Fruit fly (Drosophila melanogaster) whole organism, embryonic: Measurements from ENCODE around the gene CG42583.

ENCODE experiments used
- BEAF-32 ChIP-seq: fragments of 200-800 bp; sonication (Bioruptor generic); optimal IDR thresholded peaks from 3 replicates; lab custom pipeline; 2017; ENCODE audit warnings: missing biosample characterization, missing genetic modification characterization, mild to moderate bottlenecking, moderate library complexity, missing genetic modification reagents
- Blimp-1 ChIP-seq: fragments of 200-800 bp; sonication (Bioruptor generic); optimal IDR thresholded peaks from 3 replicates; lab custom pipeline; 2018; ENCODE audit warnings: missing biosample characterization, missing genetic modification characterization, mild to moderate bottlenecking, moderate library complexity, missing genetic modification reagents
- CG11085 ChIP-seq: fragments of 200-800 bp; sonication (Bioruptor generic); IDR thresholded peaks from 2 replicates; pipeline ENCODE4 v1.3.6; 2022; ENCODE audit warnings: missing biosample characterization, missing genetic modification characterization
- CG11723 ChIP-seq: fragments of 200-800 bp; sonication (Bioruptor generic); optimal IDR thresholded peaks from 2 replicates; lab custom pipeline; 2017; ENCODE audit warnings: missing biosample characterization, mild to moderate bottlenecking, missing genetic modification characterization
- CG12769 ChIP-seq: fragments of 200-800 bp; sonication (Bioruptor generic); optimal IDR thresholded peaks from 2 replicates; lab custom pipeline; 2019; ENCODE audit warnings: missing biosample characterization, mild to moderate bottlenecking, missing genetic modification characterization, moderate library complexity
- CG13287 ChIP-seq: fragments of 200-800 bp; sonication (Bioruptor generic); IDR thresholded peaks from 2 replicates; pipeline ENCODE4 v1.3.6; 2022; ENCODE audit warnings: missing biosample characterization, missing genetic modification characterization; ENCODE audit not compliant: partially characterized antibody
- CG1603 ChIP-seq: fragments of 200-800 bp; sonication (Bioruptor generic); optimal IDR thresholded peaks from 2 replicates; lab custom pipeline; 2019; ENCODE audit warnings: missing biosample characterization, mild to moderate bottlenecking, missing genetic modification characterization, moderate library complexity
- CG17385 ChIP-seq: fragments of 200-800 bp; sonication (Bioruptor generic); optimal IDR thresholded peaks from 3 replicates; lab custom pipeline; 2018; ENCODE audit warnings: missing biosample characterization, mild to moderate bottlenecking, missing genetic modification characterization
- CG17568 ChIP-seq: fragments of 200-800 bp; sonication (Bioruptor generic); optimal IDR thresholded peaks from 2 replicates; lab custom pipeline; 2018; ENCODE audit warnings: missing biosample characterization, mild to moderate bottlenecking, missing genetic modification characterization, moderate library complexity
- CG2116 ChIP-seq: fragments of 200-800 bp; sonication (Bioruptor generic); optimal IDR thresholded peaks from 3 replicates; lab custom pipeline; 2018; ENCODE audit warnings: missing biosample characterization, mild to moderate bottlenecking, missing genetic modification characterization
- CG2712 ChIP-seq: fragments of 200-800 bp; optimal IDR thresholded peaks from 3 replicates; lab custom pipeline; 2019; ENCODE audit warnings: missing biosample characterization, mild to moderate bottlenecking, missing genetic modification characterization, moderate library complexity
- CG3065 ChIP-seq: fragments of 200-800 bp; sonication (Bioruptor generic); optimal IDR thresholded peaks from 2 replicates; lab custom pipeline; 2016; ENCODE audit warnings: missing biosample characterization, missing genetic modification characterization
- CG8944 ChIP-seq: fragments of 200-800 bp; sonication (Bioruptor generic); optimal IDR thresholded peaks from 3 replicates; lab custom pipeline; 2016; ENCODE audit warnings: missing biosample characterization, missing genetic modification characterization
- Dp ChIP-seq: fragments of 200-800 bp; sonication (Bioruptor generic); optimal IDR thresholded peaks from 2 replicates; lab custom pipeline; 2018; ENCODE audit warnings: missing biosample characterization, mild to moderate bottlenecking, missing genetic modification characterization, moderate library complexity
- Dref ChIP-seq: fragments of 200-800 bp; sonication (Bioruptor generic); IDR thresholded peaks from 2 replicates; pipeline ENCODE4 v1.3.6; 2022; ENCODE audit warnings: missing biosample characterization, missing genetic modification characterization
- E2f2 ChIP-seq: fragments of 200-800 bp; sonication (Bioruptor generic); IDR thresholded peaks from 2 replicates; pipeline ENCODE4 v1.3.6; 2022; ENCODE audit warnings: missing biosample characterization, missing genetic modification characterization
- Hr39 ChIP-seq: fragments of >200 bp; optimal IDR thresholded peaks from 2 replicates; lab custom pipeline; 2017
- Lhr ChIP-seq: fragments of 200-800 bp; sonication (Bioruptor generic); optimal IDR thresholded peaks from 3 replicates; lab custom pipeline; 2017; ENCODE audit warnings: mild to moderate bottlenecking, missing biosample characterization, missing genetic modification reagents, missing genetic modification characterization
- MBD-R2 ChIP-seq: fragments of 200-800 bp; sonication (Bioruptor generic); IDR thresholded peaks from 2 replicates; pipeline ENCODE4 v1.3.6; 2022; ENCODE audit warnings: missing biosample characterization, missing genetic modification characterization
- Med ChIP-seq: fragments of 200-800 bp; sonication (Bioruptor generic); peaks from one replicate; lab custom pipeline; 2016; ENCODE audit warnings: missing biosample characterization, missing genetic modification characterization, mild to moderate bottlenecking, inconsistent platforms, moderate library complexity
- NFAT ChIP-seq: fragments of 200-800 bp; sonication (Bioruptor generic); IDR thresholded peaks from 2 replicates; pipeline ENCODE4 v1.3.6; 2022; ENCODE audit warnings: missing biosample characterization, missing genetic modification characterization
- Sox102F ChIP-seq: fragments of 200-800 bp; sonication (Bioruptor generic); optimal IDR thresholded peaks from 2 replicates; lab custom pipeline; 2018; ENCODE audit warnings: missing biosample characterization, mild to moderate bottlenecking, missing genetic modification characterization, moderate library complexity
- YL-1 ChIP-seq: fragments of 200-800 bp; sonication (Bioruptor generic); optimal IDR thresholded peaks from 3 replicates; lab custom pipeline; 2017; ENCODE audit warnings: missing biosample characterization, mild to moderate bottlenecking, missing genetic modification characterization
- bsh ChIP-seq, 2 experiments: fragments of 200-800 bp; sonication (Bioruptor generic); optimal IDR thresholded peaks; 2 replicates each; lab custom pipeline; 2017 to 2018; ENCODE audit warnings: mild to moderate bottlenecking in 2 of 2, missing biosample characterization in 2 of 2, missing genetic modification characterization in 2 of 2, moderate library complexity in 1 of 2
- crc ChIP-seq: fragments of 200-800 bp; sonication (Bioruptor generic); optimal IDR thresholded peaks from 2 replicates; lab custom pipeline; 2016; ENCODE audit warnings: missing biosample characterization, missing genetic modification characterization
- esg ChIP-seq: fragments of 200-800 bp; sonication (Bioruptor generic); conservative IDR thresholded peaks from 2 replicates; pipeline ENCODE4 v1.3.6; 2022; ENCODE audit warnings: missing biosample characterization, missing genetic modification characterization
- gfzf ChIP-seq: fragments of 200-800 bp; sonication (Bioruptor generic); optimal IDR thresholded peaks from 2 replicates; lab custom pipeline; 2016; ENCODE audit warnings: missing biosample characterization, mild to moderate bottlenecking, missing genetic modification characterization, moderate library complexity
- h ChIP-seq: fragments of >200 bp; optimal IDR thresholded peaks from 2 replicates; lab custom pipeline; 2017
- ind ChIP-seq: fragments of 200-800 bp; sonication (Bioruptor generic); optimal IDR thresholded peaks from 3 replicates; lab custom pipeline; 2016; ENCODE audit warnings: missing biosample characterization, missing genetic modification characterization
- kay ChIP-seq: fragments of 200-800 bp; sonication (Bioruptor generic); optimal IDR thresholded peaks from 2 replicates; lab custom pipeline; 2016; ENCODE audit warnings: missing biosample characterization, missing genetic modification characterization
- ken ChIP-seq: fragments of 200-800 bp; sonication (Bioruptor generic); IDR thresholded peaks from 3 replicates; pipeline ENCODE4 v1.3.6; 2022; ENCODE audit warnings: missing biosample characterization, missing genetic modification characterization
- maf-S ChIP-seq: fragments of 200-800 bp; sonication (Bioruptor generic); optimal IDR thresholded peaks from 2 replicates; lab custom pipeline; 2016; ENCODE audit warnings: missing biosample characterization, missing genetic modification characterization
- nerfin-2 ChIP-seq: fragments of 200-800 bp; sonication (Bioruptor generic); IDR thresholded peaks from 2 replicates; pipeline ENCODE4 v1.3.6; 2022; ENCODE audit warnings: missing biosample characterization, missing genetic modification characterization; ENCODE audit not compliant: partially characterized antibody
- nom ChIP-seq: fragments of 200-800 bp; sonication (Bioruptor generic); optimal IDR thresholded peaks from 2 replicates; lab custom pipeline; 2017; ENCODE audit warnings: missing biosample characterization, missing genetic modification characterization, mild to moderate bottlenecking, moderate library complexity, missing genetic modification reagents
- otp ChIP-seq: fragments of 200-800 bp; sonication (Bioruptor generic); IDR thresholded peaks from 3 replicates; pipeline ENCODE4, ENCODE4 v1.3.6; 2022; ENCODE audit warnings: missing biosample characterization, missing genetic modification characterization
- pzg ChIP-seq: fragments of 200-800 bp; sonication (Bioruptor generic); optimal IDR thresholded peaks from 3 replicates; lab custom pipeline; 2018; ENCODE audit warnings: missing biosample characterization, mild to moderate bottlenecking, missing genetic modification characterization, moderate library complexity
- ro ChIP-seq: fragments of 200-800 bp; sonication (Bioruptor generic); IDR thresholded peaks from 2 replicates; pipeline ENCODE4 v1.3.6; 2022; ENCODE audit warnings: missing biosample characterization, missing genetic modification characterization
- scrt ChIP-seq: fragments of 200-800 bp; sonication (Bioruptor generic); optimal IDR thresholded peaks from 2 replicates; lab custom pipeline; 2018; ENCODE audit warnings: missing biosample characterization, mild to moderate bottlenecking, missing genetic modification characterization, moderate library complexity
- sens-2 ChIP-seq: fragments of 200-800 bp; sonication (Bioruptor generic); IDR thresholded peaks from 2 replicates; pipeline ENCODE4 v1.3.6; 2022; ENCODE audit warnings: missing biosample characterization, missing genetic modification characterization
- stwl ChIP-seq: fragments of 200-800 bp; sonication (Bioruptor generic); optimal IDR thresholded peaks from 3 replicates; lab custom pipeline; 2018; ENCODE audit warnings: missing biosample characterization, mild to moderate bottlenecking, missing genetic modification characterization, moderate library complexity
- tap ChIP-seq: fragments of 200-800 bp; optimal IDR thresholded peaks from 3 replicates; lab custom pipeline; 2019; ENCODE audit warnings: missing biosample characterization, mild to moderate bottlenecking, missing genetic modification characterization, moderate library complexity
- tin ChIP-seq: fragments of 200-800 bp; sonication (Bioruptor generic); optimal IDR thresholded peaks from 3 replicates; lab custom pipeline; 2016; ENCODE audit warnings: missing biosample characterization, missing genetic modification characterization
- tio ChIP-seq: fragments of 200-800 bp; sonication (Bioruptor generic); optimal IDR thresholded peaks from 2 replicates; lab custom pipeline; 2017; ENCODE audit warnings: missing biosample characterization, missing genetic modification characterization, inconsistent platforms

The CG42583 gene

DNA sequence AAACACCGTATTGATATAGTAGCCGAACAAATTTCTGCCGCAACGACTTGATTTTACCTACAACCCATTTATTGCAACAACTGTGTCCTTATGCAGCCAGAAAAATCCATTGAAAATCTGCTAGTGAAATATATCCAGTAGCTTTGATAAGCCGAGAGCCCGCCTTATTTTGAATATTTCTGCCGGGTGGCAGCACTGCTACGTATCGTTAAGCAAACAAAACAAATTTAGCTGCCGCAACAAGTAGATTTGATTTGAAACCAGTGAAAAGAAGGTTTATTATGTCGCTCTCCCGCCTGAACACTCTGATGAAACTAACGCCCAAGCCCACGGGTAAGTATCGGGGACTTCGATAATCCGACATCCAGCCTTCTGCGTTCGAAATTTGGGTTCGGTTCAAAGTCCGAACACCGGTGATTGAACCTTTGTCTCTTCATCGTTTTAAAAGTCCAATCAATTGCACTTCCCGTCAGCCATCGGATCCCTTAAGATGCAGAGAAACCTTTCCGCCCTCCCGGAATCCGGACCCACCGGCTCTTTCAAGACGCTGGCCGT, 27.0 kb downstream of the CG42583 start, which contains the start of gene CG9577:
Gene CG9577 (plus strand): TSS at position 190 of the 555 bp plus-strand sequence.
- TF ChIP-seq stwl (tag; lab: Kevin White, UChicago), result no peak
- TF ChIP-seq YL-1 (GFP tag; lab: Kevin White, UChicago), result no peak
- no peak for TF ChIP-seq tio (GFP tag; lab: Kevin White, UChicago)
- peak in 1 of 2 experiments; percentile 84 for TF ChIP-seq bsh (GFP tag; optimal IDR thresholded peaks at IDR 0.05; lab: Kevin White, UChicago)
- TF ChIP-seq CG13287 (GFP tag; lab: Robert Waterston, UW), result peak; percentile 27
- TF ChIP-seq esg (GFP tag; lab: Robert Waterston, UW), result no peak
- no peak for TF ChIP-seq crc (GFP tag; lab: Kevin White, UChicago)
- TF ChIP-seq Dp, result peak; percentile 83
- peak; percentile 38 for TF ChIP-seq Med (GFP tag; lab: Kevin White, UChicago)
- TF ChIP-seq Lhr, result no peak
- TF ChIP-seq CG2712 (tag; lab: Kevin White, UChicago), result no peak
- TF ChIP-seq maf-S (GFP tag; lab: Kevin White, UChicago), result no peak
- TF ChIP-seq NFAT, result no peak
- peak; percentile 81 for TF ChIP-seq CG1603
- peak; percentile 87 for TF ChIP-seq E2f2 (GFP tag; lab: Robert Waterston, UW)
- no peak for TF ChIP-seq Blimp-1
- no peak for TF ChIP-seq tap (tag; lab: Kevin White, UChicago)
- TF ChIP-seq CG8944 (GFP tag; lab: Kevin White, UChicago), result no peak
- TF ChIP-seq nerfin-2 (GFP tag; lab: Robert Waterston, UW), result no peak
- TF ChIP-seq ro (GFP tag; lab: Robert Waterston, UW), result no peak
- TF ChIP-seq CG3065 (GFP tag; lab: Kevin White, UChicago), result no peak
- TF ChIP-seq CG17568, result no peak
- TF ChIP-seq CG2116 (GFP tag; lab: Kevin White, UChicago), result peak; percentile 25
- TF ChIP-seq sens-2, result no peak
- TF ChIP-seq gfzf (GFP tag; lab: Kevin White, UChicago), result no peak
- no peak for TF ChIP-seq CG11085 (GFP tag; lab: Robert Waterston, UW)
- no peak for TF ChIP-seq Hr39 (lab: Kevin White, UChicago)
- TF ChIP-seq Sox102F (GFP tag; lab: Kevin White, UChicago), result no peak
- TF ChIP-seq MBD-R2 (GFP tag; lab: Robert Waterston, UW), result peak; percentile 42; the same call in 1 of the 2 replicates
- TF ChIP-seq h (lab: Kevin White, UChicago), result no peak
- peak; percentile 98 for TF ChIP-seq nom (GFP tag; lab: Kevin White, UChicago)
- no peak for TF ChIP-seq CG12769 (tag; lab: Kevin White, UChicago)
- peak; percentile 48 for TF ChIP-seq Dref (GFP tag; lab: Robert Waterston, UW)
- TF ChIP-seq ken (GFP tag; lab: Robert Waterston, UW), result no peak
- no peak for TF ChIP-seq tin (GFP tag; lab: Kevin White, UChicago)
- TF ChIP-seq BEAF-32 (GFP tag; lab: Kevin White, UChicago), result peak; percentile 44
- no peak for TF ChIP-seq otp (GFP tag; lab: Robert Waterston, UW)
- TF ChIP-seq scrt, result peak; percentile 69
- peak; percentile 22 for TF ChIP-seq pzg
- no peak for TF ChIP-seq ind (GFP tag; lab: Kevin White, UChicago)
- TF ChIP-seq kay (GFP tag; lab: Kevin White, UChicago), result no peak
- no peak for TF ChIP-seq CG11723
- TF ChIP-seq CG17385 (GFP tag; lab: Kevin White, UChicago), result no peak
